Worm (Caenorhabditis elegans) whole organism, L3 larva: Measurements from ENCODE around the gene aakg-3.

Source experiments
- R02D3.7 ChIP-seq: fragments of 150-350 bp; optimal IDR thresholded peaks from 2 replicates; lab custom pipeline; 2014; ENCODE audit warnings: missing biosample characterization, missing genetic modification characterization
- ZK546.5 ChIP-seq: sonication (generic microtip); optimal IDR thresholded peaks from 2 replicates; lab custom pipeline; 2017; ENCODE audit warnings: missing biosample characterization, missing genetic modification characterization
- aly-2 ChIP-seq: fragments of 150-350 bp; optimal IDR thresholded peaks from 2 replicates; lab custom pipeline; 2014; ENCODE audit warnings: missing biosample characterization, missing genetic modification characterization
- ama-1 ChIP-seq: fragments of 150-350 bp; optimal IDR thresholded peaks from 2 replicates; lab custom pipeline; 2018
- ceh-28 ChIP-seq: fragments of 150-350 bp; optimal IDR thresholded peaks from 2 replicates; lab custom pipeline; 2014; ENCODE audit warnings: missing biosample characterization, missing genetic modification reagents, missing genetic modification characterization
- ceh-82 ChIP-seq: fragments of 150-350 bp; optimal IDR thresholded peaks from 2 replicates; lab custom pipeline; 2014; ENCODE audit warnings: missing biosample characterization, missing genetic modification characterization
- ceh-9 ChIP-seq: sonication (generic microtip); optimal IDR thresholded peaks from 2 replicates; lab custom pipeline; 2018; ENCODE audit warnings: missing biosample characterization, missing genetic modification characterization
- daf-12 ChIP-seq: fragments of 150-350 bp; optimal IDR thresholded peaks from 2 replicates; lab custom pipeline; 2014; ENCODE audit warnings: missing biosample characterization, missing genetic modification reagents, missing genetic modification characterization
- egl-27 ChIP-seq: sonication (generic microtip); optimal IDR thresholded peaks from 4 replicates; lab custom pipeline; 2017; ENCODE audit warnings: missing biosample characterization, missing genetic modification reagents, missing genetic modification characterization
- egl-5 ChIP-seq: fragments of 150-350 bp; optimal IDR thresholded peaks from 2 replicates; lab custom pipeline; 2017; ENCODE audit warnings: missing biosample characterization, missing genetic modification reagents, missing genetic modification characterization, inconsistent platforms
- elt-1 ChIP-seq: fragments of 150-350 bp; optimal IDR thresholded peaks from 2 replicates; lab custom pipeline; 2014; ENCODE audit warnings: missing biosample characterization, missing genetic modification characterization
- elt-2 ChIP-seq: sonication (generic microtip); optimal IDR thresholded peaks from 2 replicates; lab custom pipeline; 2016; ENCODE audit warnings: missing genetic modification reagents, mild to moderate bottlenecking, missing genetic modification characterization, missing compliant biosample characterization
- elt-3 ChIP-seq, 3 experiments: fragments of 150-350 bp in 1 of 3; sonication (generic microtip) in 2 of 3; optimal IDR thresholded peaks; 2 replicates in 2 of 3; 4 replicates in 1 of 3; lab custom pipeline; 2014 to 2017; ENCODE audit warnings: missing biosample characterization in 3 of 3, missing genetic modification characterization in 3 of 3
- eor-1 ChIP-seq, 2 experiments: fragments of 150-350 bp; optimal IDR thresholded peaks; 2 replicates each; lab custom pipeline; 2014 to 2018; ENCODE audit warnings: missing biosample characterization in 2 of 2, missing genetic modification characterization in 2 of 2
- fkh-10 ChIP-seq: sonication (generic microtip); optimal IDR thresholded peaks from 2 replicates; lab custom pipeline; 2017; ENCODE audit warnings: missing biosample characterization, missing genetic modification reagents, missing genetic modification characterization
- fkh-2 ChIP-seq: fragments of 150-350 bp; optimal IDR thresholded peaks from 2 replicates; lab custom pipeline; 2014; ENCODE audit warnings: missing biosample characterization, missing genetic modification reagents, missing genetic modification characterization
- fos-1 ChIP-seq: fragments of 150-350 bp; optimal IDR thresholded peaks from 2 replicates; lab custom pipeline; 2014; ENCODE audit warnings: missing biosample characterization, missing genetic modification characterization
- hmg-11 ChIP-seq: sonication (generic microtip); optimal IDR thresholded peaks from 2 replicates; lab custom pipeline; 2016; ENCODE audit warnings: missing genetic modification characterization, missing compliant biosample characterization
- jun-1 ChIP-seq: fragments of 150-350 bp; optimal IDR thresholded peaks from 2 replicates; lab custom pipeline; 2014; ENCODE audit warnings: missing biosample characterization, missing genetic modification reagents, missing genetic modification characterization
- lin-15B ChIP-seq: fragments of 150-350 bp; optimal IDR thresholded peaks from 2 replicates; lab custom pipeline; 2014; ENCODE audit warnings: missing biosample characterization, missing genetic modification characterization
- lin-39 ChIP-seq: fragments of 150-350 bp; optimal IDR thresholded peaks from 2 replicates; lab custom pipeline; 2018; ENCODE audit warnings: missing biosample characterization, missing genetic modification reagents, missing genetic modification characterization
- lsy-12 ChIP-seq: sonication (generic microtip); optimal IDR thresholded peaks from 2 replicates; lab custom pipeline; 2016; ENCODE audit warnings: mild to moderate bottlenecking, missing genetic modification characterization, missing compliant biosample characterization
- mdl-1 ChIP-seq: fragments of 150-350 bp; optimal IDR thresholded peaks from 2 replicates; lab custom pipeline; 2014; ENCODE audit warnings: missing biosample characterization, missing genetic modification characterization
- mml-1 ChIP-seq: fragments of 150-350 bp; sonication (generic microtip); optimal IDR thresholded peaks from 3 replicates; lab custom pipeline; 2014; ENCODE audit warnings: missing biosample characterization, missing genetic modification characterization
- nfya-1 ChIP-seq: sonication (generic microtip); optimal IDR thresholded peaks from 2 replicates; lab custom pipeline; 2017; ENCODE audit warnings: missing genetic modification characterization, mild to moderate bottlenecking, missing compliant biosample characterization, antibody characterized with exemption, moderate library complexity; ENCODE audit not compliant: insufficient read depth
- nhr-11 ChIP-seq: fragments of 150-350 bp; optimal IDR thresholded peaks from 2 replicates; lab custom pipeline; 2014; ENCODE audit warnings: missing biosample characterization, missing genetic modification characterization
- nhr-12 ChIP-seq: fragments of 150-350 bp; optimal IDR thresholded peaks from 2 replicates; lab custom pipeline; 2014; ENCODE audit warnings: missing biosample characterization, missing genetic modification characterization
- nhr-23 ChIP-seq: fragments of 150-350 bp; optimal IDR thresholded peaks from 2 replicates; lab custom pipeline; 2014; ENCODE audit warnings: missing biosample characterization, missing genetic modification reagents, missing genetic modification characterization
- nhr-25 ChIP-seq: sonication (generic microtip); optimal IDR thresholded peaks from 2 replicates; lab custom pipeline; 2017; ENCODE audit warnings: missing biosample characterization, missing genetic modification characterization
- nhr-28 ChIP-seq: fragments of 150-350 bp; optimal IDR thresholded peaks from 2 replicates; lab custom pipeline; 2014; ENCODE audit warnings: missing biosample characterization, missing genetic modification characterization
- nhr-43 ChIP-seq: sonication (generic microtip); optimal IDR thresholded peaks from 2 replicates; lab custom pipeline; 2016; ENCODE audit warnings: mild to moderate bottlenecking, missing genetic modification characterization, missing compliant biosample characterization; ENCODE audit not compliant: poor library complexity, severe bottlenecking
- nhr-67 ChIP-seq: fragments of 150-350 bp; optimal IDR thresholded peaks from 2 replicates; lab custom pipeline; 2014; ENCODE audit warnings: missing biosample characterization, missing genetic modification characterization
- nhr-77 ChIP-seq: fragments of 150-350 bp; optimal IDR thresholded peaks from 2 replicates; lab custom pipeline; 2014; ENCODE audit warnings: missing biosample characterization, missing genetic modification characterization
- pha-4 ChIP-seq: fragments of 150-350 bp; optimal IDR thresholded peaks from 2 replicates; lab custom pipeline; 2014; ENCODE audit warnings: missing biosample characterization, missing genetic modification reagents, missing genetic modification characterization
- pqm-1 ChIP-seq: fragments of 150-350 bp; optimal IDR thresholded peaks from 2 replicates; lab custom pipeline; 2017; ENCODE audit warnings: missing biosample characterization, missing genetic modification characterization, inconsistent platforms
- skn-1 ChIP-seq: fragments of 150-350 bp; optimal IDR thresholded peaks from 2 replicates; lab custom pipeline; 2014; ENCODE audit warnings: missing biosample characterization, missing genetic modification characterization
- snpc-4 ChIP-seq: fragments of 150-350 bp; optimal IDR thresholded peaks from 2 replicates; lab custom pipeline; 2014; ENCODE audit warnings: missing biosample characterization, missing genetic modification characterization
- tbx-2 ChIP-seq: sonication (generic microtip); optimal IDR thresholded peaks from 2 replicates; lab custom pipeline; 2016; ENCODE audit warnings: mild to moderate bottlenecking, missing genetic modification characterization, missing compliant biosample characterization
- unc-39 ChIP-seq: sonication (generic microtip); optimal IDR thresholded peaks from 4 replicates; lab custom pipeline; 2017; ENCODE audit warnings: missing biosample characterization, missing genetic modification characterization
- unc-62 ChIP-seq: fragments of 150-350 bp; sonication (generic microtip); optimal IDR thresholded peaks from 4 replicates; lab custom pipeline; 2014; ENCODE audit warnings: missing biosample characterization, missing genetic modification reagents, missing genetic modification characterization
- zag-1 ChIP-seq: fragments of 150-350 bp; optimal IDR thresholded peaks from 2 replicates; lab custom pipeline; 2014; ENCODE audit warnings: missing biosample characterization, missing genetic modification characterization
- ztf-11 ChIP-seq: fragments of 150-350 bp; optimal IDR thresholded peaks from 2 replicates; lab custom pipeline; 2014; ENCODE audit warnings: missing biosample characterization, missing genetic modification characterization
- ztf-4 ChIP-seq: fragments of 150-350 bp; optimal IDR thresholded peaks from 2 replicates; lab custom pipeline; 2014; ENCODE audit warnings: missing biosample characterization, missing genetic modification characterization

Gene aakg-3

ce11 chrX:2970212-2970611 is 6.0 kb upstream of the aakg-3 start:
- no peak for TF ChIP-seq unc-39 (tag; lab: Kevin White, UChicago)
- peak; percentile 32 for TF ChIP-seq lsy-12
- no peak for TF ChIP-seq nhr-67 (tag; lab: Kevin White, UChicago)
- no peak for TF ChIP-seq nhr-28 (tag; lab: Kevin White, UChicago)
- no peak for TF ChIP-seq aly-2

- TF ChIP-seq hmg-11 (tag; lab: Kevin White, UChicago) (no peak), elt-1 (tag; lab: Kevin White, UChicago) (peak; percentile 28), snpc-4 (tag; lab: Kevin White, UChicago) (peak; percentile 56), tbx-2 (no peak), jun-1 (tag; lab: Kevin White, UChicago) (no peak), pha-4 (peak; percentile 31), ztf-11 (tag; lab: Kevin White, UChicago) (no peak), pqm-1 (peak; percentile 33), daf-12 (tag; lab: Kevin White, UChicago) (no peak), elt-2 (tag; lab: Kevin White, UChicago) (peak; percentile 33), nhr-28 (tag; lab: Kevin White, UChicago) (no peak), nhr-25 (peak; percentile 9), unc-62 (GFP tag; lab: Kevin White, UChicago) (no peak), mdl-1 (no peak)
These were observed 5.3 kb upstream of the aakg-3 start for ce11 chrX:2970804-2971395.

- TF ChIP-seq nfya-1 (peak; percentile 76), elt-3 (tag; optimal IDR thresholded peaks at IDR 0.05; lab: Kevin White, UChicago) (no peak), ceh-9 (no peak), nhr-43 (no peak), aly-2 (no peak), ama-1 (lab: Kevin White, UChicago) (peak; percentile 83), daf-12 (tag; lab: Kevin White, UChicago) (no peak), nhr-77 (tag; lab: Kevin White, UChicago) (no peak), nhr-12 (tag; lab: Kevin White, UChicago) (no peak), zag-1 (tag; lab: Kevin White, UChicago) (no peak), lsy-12 (peak; percentile 70), fkh-10 (peak; percentile 71), fos-1 (tag; lab: Kevin White, UChicago) (peak; percentile 58), R02D3.7 (tag; lab: Kevin White, UChicago) (no peak), pha-4 (peak; percentile 53), egl-27 (no peak), fkh-2 (tag; lab: Kevin White, UChicago) (no peak), nhr-67 (tag; lab: Kevin White, UChicago) (no peak), ztf-4 (no peak), ceh-28 (tag; lab: Kevin White, UChicago) (peak; percentile 88), nhr-23 (no peak), mdl-1 (peak; percentile 86), pqm-1 (peak; percentile 75), snpc-4 (tag; lab: Kevin White, UChicago) (peak; percentile 55), hmg-11 (tag; lab: Kevin White, UChicago) (peak; percentile 62), nhr-11 (tag; lab: Kevin White, UChicago) (no peak), egl-5 (peak; percentile 77), jun-1 (tag; lab: Kevin White, UChicago) (peak; percentile 81), ceh-82 (tag; lab: Kevin White, UChicago) (no peak), elt-2 (tag; lab: Kevin White, UChicago) (peak; percentile 81), unc-62 (GFP tag; lab: Kevin White, UChicago) (peak; percentile 80), skn-1 (tag; lab: Kevin White, UChicago) (peak; percentile 45), elt-1 (tag; lab: Kevin White, UChicago) (peak; percentile 30), ZK546.5 (tag; lab: Kevin White, UChicago) (no peak), eor-1 (tag; optimal IDR thresholded peaks at IDR 0.05; lab: Kevin White, UChicago) (no peak), lin-15B (tag; lab: Kevin White, UChicago) (peak; percentile 13), lin-39 (peak; percentile 85), nhr-28 (tag; lab: Kevin White, UChicago) (no peak), mml-1 (tag; lab: Kevin White, UChicago) (no peak)
These were observed 4.7 kb upstream of the aakg-3 start for ce11 chrX:2971542-2971988.
